Worm (Caenorhabditis elegans) whole organism, mixed stage, embryonic: Measurements from ENCODE around the gene T16G12.10.

ENCODE experiments used
- ceh-39 ChIP-seq: fragments of 150-350 bp; optimal IDR thresholded peaks from 2 replicates; lab custom pipeline; 2014; ENCODE audit warnings: missing biosample characterization, missing genetic modification characterization
- elt-1 ChIP-seq: sonication (generic microtip); optimal IDR thresholded peaks from 2 replicates; lab custom pipeline; 2017; ENCODE audit warnings: missing genetic modification characterization, mild to moderate bottlenecking, missing compliant biosample characterization, antibody characterized with exemption, moderate library complexity, borderline replicate concordance; ENCODE audit not compliant: insufficient read depth
- lin-13 ChIP-seq: fragments of 150-350 bp; optimal IDR thresholded peaks from 2 replicates; lab custom pipeline; 2014; ENCODE audit warnings: missing biosample characterization, missing genetic modification characterization
- lsy-2 ChIP-seq: fragments of 150-350 bp; optimal IDR thresholded peaks from 2 replicates; lab custom pipeline; 2014; ENCODE audit warnings: missing biosample characterization, missing genetic modification characterization
- mab-5 ChIP-seq: fragments of 150-350 bp; optimal IDR thresholded peaks from 2 replicates; lab custom pipeline; 2014; ENCODE audit warnings: missing biosample characterization, missing genetic modification characterization
- nhr-12 ChIP-seq: fragments of 150-350 bp; optimal IDR thresholded peaks from 2 replicates; lab custom pipeline; 2014; ENCODE audit warnings: missing biosample characterization, missing genetic modification characterization
- pha-4 ChIP-seq: fragments of 150-350 bp; optimal IDR thresholded peaks from 2 replicates; lab custom pipeline; 2018; ENCODE audit warnings: missing biosample characterization, missing genetic modification reagents, missing genetic modification characterization
- snpc-4 ChIP-seq: fragments of 150-350 bp; optimal IDR thresholded peaks from 2 replicates; lab custom pipeline; 2014; ENCODE audit warnings: missing biosample characterization, missing genetic modification characterization
- unc-62 ChIP-seq: fragments of 150-350 bp; optimal IDR thresholded peaks from 2 replicates; lab custom pipeline; 2014; ENCODE audit warnings: missing biosample characterization, missing genetic modification reagents, missing genetic modification characterization

DNA sequence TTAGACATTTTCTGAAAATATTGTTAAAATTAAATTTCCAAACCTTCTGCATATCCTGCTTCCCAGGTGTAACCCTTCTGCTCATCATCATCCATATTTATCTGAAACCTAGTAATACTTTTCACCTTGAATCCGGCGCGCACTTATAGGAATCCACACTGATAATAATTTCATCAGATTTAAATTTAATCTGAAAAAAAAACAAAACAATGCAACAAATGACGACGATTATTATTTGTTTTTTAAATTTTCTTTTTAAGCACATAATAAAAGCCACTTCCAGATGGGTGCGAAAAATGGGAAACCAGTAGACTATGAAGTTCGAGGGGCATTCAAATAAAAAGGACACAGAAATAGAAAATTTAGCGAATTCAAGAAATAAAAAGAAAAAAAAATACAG, 34.8 kb upstream of the T16G12.10 start, which contains the start of gene gtf-2H2C:
- TF ChIP-seq snpc-4 (tag; lab: Kevin White, UChicago) (no peak), pha-4 (tag; lab: Kevin White, UChicago) (no peak), elt-1 (no peak), lin-13 (tag; lab: Kevin White, UChicago) (no peak), mab-5 (tag; lab: Kevin White, UChicago) (no peak), ceh-39 (no peak), unc-62 (GFP tag; lab: Kevin White, UChicago) (no peak), lsy-2 (tag; lab: Kevin White, UChicago) (no peak), nhr-12 (tag; lab: Kevin White, UChicago) (no peak)
